Worm (Caenorhabditis elegans) whole organism, early embryonic: ENCODE results near the gene prk-1.
A peak's percentile ranks its signal among the peaks of the same experiment; 100 is the strongest.

ENCODE experiments used
- B0310.2 ChIP-seq: sonication (generic microtip); optimal IDR thresholded peaks from 2 replicates; lab custom pipeline; 2016; ENCODE audit warnings: mild to moderate bottlenecking, missing genetic modification characterization, missing compliant biosample characterization
- F13C5.2 ChIP-seq: sonication (generic microtip); optimal IDR thresholded peaks from 2 replicates; lab custom pipeline; 2017; ENCODE audit warnings: mild to moderate bottlenecking, missing genetic modification characterization, inconsistent platforms, missing compliant biosample characterization
- aly-1 ChIP-seq: sonication (generic microtip); optimal IDR thresholded peaks from 2 replicates; lab custom pipeline; 2016; ENCODE audit warnings: missing genetic modification characterization, missing compliant biosample characterization
- ama-1 ChIP-seq: fragments of 150-350 bp; optimal IDR thresholded peaks from 2 replicates; lab custom pipeline; 2014
- ceh-13 ChIP-seq: fragments of 200-800 bp; sonication (Bioruptor generic); optimal IDR thresholded peaks from 2 replicates; lab custom pipeline; 2018; ENCODE audit warnings: mild to moderate bottlenecking, missing genetic modification characterization, missing compliant biosample characterization
- ceh-36 ChIP-seq: sonication (generic microtip); optimal IDR thresholded peaks from 2 replicates; lab custom pipeline; 2016; ENCODE audit warnings: missing genetic modification characterization, inconsistent platforms, missing compliant biosample characterization
- ets-7 ChIP-seq: sonication (generic microtip); optimal IDR thresholded peaks from 2 replicates; lab custom pipeline; 2016; ENCODE audit warnings: missing genotype, missing genetic modification characterization, missing compliant biosample characterization
- flt-1 ChIP-seq: fragments of 200-800 bp; sonication (Bioruptor generic); IDR thresholded peaks from 2 replicates; pipeline ENCODE4 v1.3.6; 2022; ENCODE audit warnings: missing genetic modification characterization, missing compliant biosample characterization
- hmbx-1 ChIP-seq: sonication (generic microtip); optimal IDR thresholded peaks from 2 replicates; lab custom pipeline; 2016; ENCODE audit warnings: mild to moderate bottlenecking, missing genetic modification characterization, missing compliant biosample characterization
- hmg-4 ChIP-seq: fragments of 200-800 bp; sonication (Bioruptor generic); optimal IDR thresholded peaks from 2 replicates; lab custom pipeline; 2018; ENCODE audit warnings: mild to moderate bottlenecking, missing genetic modification characterization, missing compliant biosample characterization
- hnd-1 ChIP-seq: sonication (generic microtip); optimal IDR thresholded peaks from 2 replicates; lab custom pipeline; 2016; ENCODE audit warnings: missing genetic modification characterization, missing compliant biosample characterization
- pes-1 ChIP-seq: fragments of 200-800 bp; sonication (Bioruptor generic); IDR thresholded peaks from 2 replicates; pipeline ENCODE4 v1.3.6; 2022; ENCODE audit warnings: missing genetic modification reagents, missing genetic modification characterization, missing compliant biosample characterization
- scrt-1 ChIP-seq: fragments of 200-800 bp; sonication (Bioruptor generic); IDR thresholded peaks from 2 replicates; pipeline ENCODE4 v1.3.6; 2022; ENCODE audit warnings: missing genetic modification characterization, missing compliant biosample characterization
- sea-1 ChIP-seq: fragments of 200-800 bp; sonication (Bioruptor generic); conservative IDR thresholded peaks from 2 replicates; pipeline ENCODE4 v1.3.6; 2022; ENCODE audit warnings: missing genetic modification characterization, missing compliant biosample characterization
- tbx-11 ChIP-seq: fragments of 200-800 bp; sonication (Bioruptor generic); IDR thresholded peaks from 2 replicates; pipeline ENCODE4 v1.3.6; 2022; ENCODE audit warnings: missing genetic modification characterization, missing compliant biosample characterization
- tbx-37 ChIP-seq: fragments of 200-800 bp; sonication (Bioruptor generic); conservative IDR thresholded peaks from 2 replicates; pipeline ENCODE4 v1.3.6; 2022; ENCODE audit warnings: missing genetic modification reagents, missing genetic modification characterization, missing compliant biosample characterization
- tra-4 ChIP-seq: sonication (generic microtip); optimal IDR thresholded peaks from 2 replicates; lab custom pipeline; 2017; ENCODE audit warnings: missing genetic modification characterization, missing compliant biosample characterization

The prk-1 gene

DNA sequence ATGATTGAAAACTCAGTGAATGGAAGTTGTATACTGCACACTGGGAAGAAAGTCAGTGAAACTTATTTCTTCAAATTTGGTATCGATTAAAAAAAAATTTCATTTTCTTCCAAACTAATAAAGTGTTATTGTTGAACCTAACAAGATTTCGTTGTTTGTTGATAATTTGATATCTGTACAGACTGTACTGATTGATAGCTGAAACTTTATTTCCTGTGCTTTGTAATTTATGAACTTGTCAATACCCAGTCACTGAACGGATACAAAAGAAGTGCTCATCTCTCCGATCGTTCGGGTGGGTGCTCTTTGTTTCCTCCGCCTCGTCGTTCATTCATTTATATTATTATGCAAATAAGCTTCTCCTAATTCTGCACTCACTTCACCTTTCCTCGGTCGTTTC, 20.9 kb upstream of the prk-1 start, which contains the start of gene F31E3.12:
TSS of gene F31E3.12 (plus strand) at position 301 of the 400 bp plus-strand sequence.
- TF ChIP-seq hnd-1 (tag; lab: Kevin White, UChicago) (no peak), ama-1 (lab: Kevin White, UChicago) (no peak), hmbx-1 (tag; lab: Kevin White, UChicago) (no peak), tbx-11 (GFP tag; lab: Robert Waterston, UW) (no peak), flt-1 (GFP tag; lab: Robert Waterston, UW) (no peak), scrt-1 (GFP tag; lab: Robert Waterston, UW) (no peak), ceh-13 (GFP tag; lab: Kevin White, UChicago) (no peak), sea-1 (GFP tag; lab: Robert Waterston, UW) (no peak), aly-1 (tag; lab: Kevin White, UChicago) (no peak), ceh-36 (tag; lab: Kevin White, UChicago) (no peak), pes-1 (no peak), ets-7 (tag; lab: Kevin White, UChicago) (no peak)

ce11 chrIII:6969781-6970342, 20.1 kb upstream of the prk-1 start:
- TF ChIP-seq hmg-4 (GFP tag; lab: Kevin White, UChicago), result no peak
- no peak for TF ChIP-seq flt-1 (GFP tag; lab: Robert Waterston, UW)
- no peak for TF ChIP-seq F13C5.2 (tag; lab: Kevin White, UChicago)
- TF ChIP-seq ceh-36 (tag; lab: Kevin White, UChicago), result no peak
- no peak for TF ChIP-seq tra-4 (tag; lab: Kevin White, UChicago)
- TF ChIP-seq scrt-1 (GFP tag; lab: Robert Waterston, UW), result no peak
- TF ChIP-seq aly-1 (tag; lab: Kevin White, UChicago), result no peak
- no peak for TF ChIP-seq ceh-13 (GFP tag; lab: Kevin White, UChicago)
- no peak for TF ChIP-seq ama-1 (lab: Kevin White, UChicago)
- TF ChIP-seq tbx-11 (GFP tag; lab: Robert Waterston, UW), result no peak
- no peak for TF ChIP-seq sea-1 (GFP tag; lab: Robert Waterston, UW)
- no peak for TF ChIP-seq B0310.2 (tag; lab: Kevin White, UChicago)
- TF ChIP-seq hnd-1 (tag; lab: Kevin White, UChicago), result no peak
- no peak for TF ChIP-seq tbx-37

DNA sequence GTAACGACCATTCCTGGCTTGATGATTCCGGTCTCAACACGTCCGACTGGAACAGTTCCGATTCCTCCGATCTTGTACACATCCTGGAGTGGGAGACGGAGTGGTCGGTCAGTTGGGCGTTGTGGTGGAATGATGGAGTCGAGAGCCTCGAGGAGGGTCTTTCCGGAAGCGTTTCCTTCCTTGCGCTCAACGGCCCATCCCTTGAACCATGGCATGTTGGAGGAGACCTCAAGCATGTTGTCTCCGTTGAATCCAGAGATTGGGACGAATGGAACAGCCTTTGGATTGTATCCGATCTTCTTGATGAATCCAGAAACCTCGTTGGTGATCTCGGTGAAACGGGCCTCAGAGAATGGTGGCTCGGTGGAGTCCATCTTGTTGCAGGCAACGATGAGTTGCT, 19.2 kb upstream of the prk-1 start:
- TF ChIP-seq B0310.2 (tag; lab: Kevin White, UChicago) (no peak), tbx-11 (GFP tag; lab: Robert Waterston, UW) (no peak), F13C5.2 (tag; lab: Kevin White, UChicago) (no peak), ets-7 (tag; lab: Kevin White, UChicago) (no peak), tbx-37 (no peak), ceh-36 (tag; lab: Kevin White, UChicago) (no peak), ceh-13 (GFP tag; lab: Kevin White, UChicago) (no peak), flt-1 (GFP tag; lab: Robert Waterston, UW) (no peak), tra-4 (tag; lab: Kevin White, UChicago) (no peak), scrt-1 (GFP tag; lab: Robert Waterston, UW) (no peak), ama-1 (lab: Kevin White, UChicago) (no peak), pes-1 (no peak)

ce11 chrIII:6971662-6972284, 18.2 kb upstream of the prk-1 start, which contains the start of the genes eef-1A.1 and rfc-4:
Gene eef-1A.1, minus strand, starts transcription at chrIII:6971712.
Gene rfc-4, plus strand, starts transcription at chrIII:6972253.
- TF ChIP-seq scrt-1 (GFP tag; lab: Robert Waterston, UW) (no peak), B0310.2 (tag; lab: Kevin White, UChicago) (no peak), ceh-13 (GFP tag; lab: Kevin White, UChicago) (no peak), hnd-1 (tag; lab: Kevin White, UChicago) (peak; percentile 50), aly-1 (tag; lab: Kevin White, UChicago) (no peak), hmg-4 (GFP tag; lab: Kevin White, UChicago) (peak; percentile 61), flt-1 (GFP tag; lab: Robert Waterston, UW) (peak; percentile 84), sea-1 (GFP tag; lab: Robert Waterston, UW) (no peak), tbx-37 (peak; percentile 59), pes-1 (no peak; the same call in 1 of the 2 replicates), ceh-36 (tag; lab: Kevin White, UChicago) (peak; percentile 7), ama-1 (lab: Kevin White, UChicago) (no peak), hmbx-1 (tag; lab: Kevin White, UChicago) (peak; percentile 9), tbx-11 (GFP tag; lab: Robert Waterston, UW) (no peak), ets-7 (tag; lab: Kevin White, UChicago) (no peak), F13C5.2 (tag; lab: Kevin White, UChicago) (peak; percentile 89), tra-4 (tag; lab: Kevin White, UChicago) (no peak)

- TF ChIP-seq ets-7 (tag; lab: Kevin White, UChicago) (no peak), tbx-37 (no peak), flt-1 (GFP tag; lab: Robert Waterston, UW) (no peak), pes-1 (no peak), F13C5.2 (tag; lab: Kevin White, UChicago) (no peak), aly-1 (tag; lab: Kevin White, UChicago) (no peak), tbx-11 (GFP tag; lab: Robert Waterston, UW) (no peak), ceh-13 (GFP tag; lab: Kevin White, UChicago) (no peak), ama-1 (lab: Kevin White, UChicago) (no peak), hnd-1 (tag; lab: Kevin White, UChicago) (no peak), ceh-36 (tag; lab: Kevin White, UChicago) (no peak), scrt-1 (GFP tag; lab: Robert Waterston, UW) (no peak), hmg-4 (GFP tag; lab: Kevin White, UChicago) (no peak), sea-1 (GFP tag; lab: Robert Waterston, UW) (no peak), B0310.2 (tag; lab: Kevin White, UChicago) (no peak), tra-4 (tag; lab: Kevin White, UChicago) (no peak), hmbx-1 (tag; lab: Kevin White, UChicago) (no peak)
Observed at ce11 chrIII:6973682-6974081, 16.3 kb upstream of the prk-1 start, which contains the start of gene F31E3.2. Gene F31E3.2, plus strand, starts transcription at chrIII:6973982.

- no peak for TF ChIP-seq hnd-1 (tag; lab: Kevin White, UChicago)
Observed at ce11 chrIII:6974952-6975351, 15.0 kb upstream of the prk-1 start.
